Fruit fly (Drosophila melanogaster): ENCODE results near the gene CG4884.

The CG4884 gene

dm6 chr3R:27937752-27938694, 21.0 kb downstream of the CG4884 start, which contains the start of the genes NSD and BOD1 (continued):
- TF ChIP-seq MTF-1 (GFP tag; optimal IDR thresholded peaks at IDR 0.05; ENCODE audit: borderline replicate concordance), result peak; percentile 61
- TF ChIP-seq Stat92E (GFP tag; optimal IDR thresholded peaks at IDR 0.05), result no peak
- TF ChIP-seq nerfin-1 (tag; optimal IDR thresholded peaks at IDR 0.05), result no peak
- TF ChIP-seq D19B (GFP tag; optimal IDR thresholded peaks at IDR 0.05), result no peak
- TF ChIP-seq pfk (GFP tag; optimal IDR thresholded peaks at IDR 0.05), result no peak
- no peak for TF ChIP-seq bowl (GFP tag; IDR thresholded peaks at IDR 0.05)
- no peak for TF ChIP-seq peb (GFP tag; IDR thresholded peaks at IDR 0.05)
- no peak for TF ChIP-seq CG8089 (GFP tag; optimal IDR thresholded peaks at IDR 0.05)
- no peak for TF ChIP-seq CG8290 (GFP tag; optimal IDR thresholded peaks at IDR 0.05)
- no peak for TF ChIP-seq CG8290 (tag; optimal IDR thresholded peaks at IDR 0.05)
- peak; percentile 55 for TF ChIP-seq tgo (GFP tag; IDR thresholded peaks at IDR 0.05)
- TF ChIP-seq Gsc (GFP tag; IDR thresholded peaks at IDR 0.05), result no peak
- peak; percentile 27 for TF ChIP-seq Fer2 (tag; optimal IDR thresholded peaks at IDR 0.05)
- peak; percentile 82 for TF ChIP-seq Gug (GFP tag; IDR thresholded peaks at IDR 0.05)
- peak; percentile 91 for TF ChIP-seq chinmo (GFP tag; IDR thresholded peaks at IDR 0.05; ENCODE audit: partially characterized antibody)
- peak; percentile 24 for TF ChIP-seq zen (tag; optimal IDR thresholded peaks at IDR 0.05)
- peak; percentile 63; the same call in 1 of the 2 replicates for TF ChIP-seq Rx (GFP tag; IDR thresholded peaks at IDR 0.05)
- peak; percentile 23 for TF ChIP-seq Chrac-16 (GFP tag; optimal IDR thresholded peaks at IDR 0.05)
- peak; percentile 55 for TF ChIP-seq CG15696 (tag; optimal IDR thresholded peaks at IDR 0.05)
- no peak for TF ChIP-seq Kr (GFP tag; optimal IDR thresholded peaks at IDR 0.05)
- TF ChIP-seq danr (GFP tag; IDR thresholded peaks at IDR 0.05), result peak; percentile 24; the same call in 1 of the 2 replicates
- TF ChIP-seq CG10274 (GFP tag; optimal IDR thresholded peaks at IDR 0.05), result no peak
- TF ChIP-seq wdn (GFP tag; IDR thresholded peaks at IDR 0.05), result peak; percentile 53
- TF ChIP-seq sc (optimal IDR thresholded peaks at IDR 0.05), result no peak
- TF ChIP-seq sc (GFP tag; optimal IDR thresholded peaks at IDR 0.05), result no peak
- peak; percentile 15 for TF ChIP-seq CG12942 (GFP tag; optimal IDR thresholded peaks at IDR 0.05)
- TF ChIP-seq CG4360 (GFP tag; IDR thresholded peaks at IDR 0.05), result no peak; the same call in 1 of the 2 replicates
- no peak for TF ChIP-seq ham (GFP tag; IDR thresholded peaks at IDR 0.05)
- TF ChIP-seq chn (GFP tag; optimal IDR thresholded peaks at IDR 0.05), result no peak
- peak; percentile 54 for TF ChIP-seq CG9437 (GFP tag; optimal IDR thresholded peaks at IDR 0.05)
- TF ChIP-seq CHES-1-like (GFP tag; optimal IDR thresholded peaks at IDR 0.05), result no peak
- no peak for TF ChIP-seq Bteb2 (GFP tag; optimal IDR thresholded peaks at IDR 0.05)
- TF ChIP-seq hb (GFP tag; IDR thresholded peaks at IDR 0.05; ENCODE audit: partially characterized antibody), result peak; percentile 96
- no peak for TF ChIP-seq lov (optimal IDR thresholded peaks at IDR 0.05)
- TF ChIP-seq lov (GFP tag; IDR thresholded peaks at IDR 0.05), result peak; percentile 47; the same call in 1 of the 3 replicates
- TF ChIP-seq Dll (GFP tag; IDR thresholded peaks at IDR 0.05; ENCODE audit: partially characterized antibody), result peak; percentile 76
- TF ChIP-seq CG8478 (optimal IDR thresholded peaks at IDR 0.05), result no peak
- no peak for TF ChIP-seq CG33557 (GFP tag; optimal IDR thresholded peaks at IDR 0.05)
- TF ChIP-seq Adf1 (GFP tag; IDR thresholded peaks at IDR 0.05), result peak; percentile 36; the same call in 1 of the 2 replicates
- peak; percentile 63; the same call in 1 of the 2 replicates for TF ChIP-seq CG14014 (GFP tag; IDR thresholded peaks at IDR 0.05)
- no peak for TF ChIP-seq trh (GFP tag; optimal IDR thresholded peaks at IDR 0.05)
- peak; percentile 48 for TF ChIP-seq CG12391 (tag; optimal IDR thresholded peaks at IDR 0.05)
- TF ChIP-seq phol (tag; optimal IDR thresholded peaks at IDR 0.05), result peak; percentile 63
- peak; percentile 77 for TF ChIP-seq CG34422 (GFP tag; IDR thresholded peaks at IDR 0.05)
- TF ChIP-seq CG1603 (tag; optimal IDR thresholded peaks at IDR 0.05), result peak; percentile 55
- TF ChIP-seq CG32532 (GFP tag; IDR thresholded peaks at IDR 0.05), result peak; percentile 84
- TF ChIP-seq abd-A (tag; optimal IDR thresholded peaks at IDR 0.05), result no peak
- TF ChIP-seq CG32772 (GFP tag; IDR thresholded peaks at IDR 0.05), result peak; percentile 77
- no peak for TF ChIP-seq CG11696 (GFP tag; IDR thresholded peaks at IDR 0.05)
